Fruit fly (Drosophila melanogaster): Measurements from ENCODE around the gene Sec3.

Sec3 gene

dm6 chr3L:17425132-17425713, at the start of gene Sec3, which contains the start of gene COX7B:
Gene Sec3, minus strand, starts transcription at chr3L:17425217.
Gene COX7B, plus strand, starts transcription at chr3L:17425477.
- peak; percentile 47 for TF ChIP-seq psq (GFP tag; optimal IDR thresholded peaks at IDR 0.05)
- peak; percentile 86 for TF ChIP-seq h (GFP tag; optimal IDR thresholded peaks at IDR 0.05)
- peak in 1 of 2 experiments; percentile 83 for TF ChIP-seq foxo (GFP tag; optimal IDR thresholded peaks at IDR 0.05)
- no peak for TF ChIP-seq Myc (optimal IDR thresholded peaks at IDR 0.05)
- TF ChIP-seq usp (GFP tag; optimal IDR thresholded peaks at IDR 0.05), result no peak
- TF ChIP-seq Vsx2 (GFP tag; optimal IDR thresholded peaks at IDR 0.05; ENCODE audit: partially characterized antibody), result no peak
- no peak for TF ChIP-seq Hr78 (GFP tag; optimal IDR thresholded peaks at IDR 0.05)
- peak; percentile 69 for TF ChIP-seq sv (GFP tag; optimal IDR thresholded peaks at IDR 0.05)
- TF ChIP-seq dl (GFP tag; optimal IDR thresholded peaks at IDR 0.05; ENCODE audit: insufficient read depth in 1 of 2, partially characterized antibody in 2 of 2), result no peak
- TF ChIP-seq Hr83 (GFP tag; optimal IDR thresholded peaks at IDR 0.05; ENCODE audit: poor library complexity, severe bottlenecking), result peak; percentile 58
- peak; percentile 19 for TF ChIP-seq CG32264 (GFP tag; optimal IDR thresholded peaks at IDR 0.05)
- TF ChIP-seq brk (GFP tag; optimal IDR thresholded peaks at IDR 0.05), result peak; percentile 68
- peak; percentile 78 for TF ChIP-seq Hnf4 (GFP tag; optimal IDR thresholded peaks at IDR 0.05)
- TF ChIP-seq tai (GFP tag; optimal IDR thresholded peaks at IDR 0.05), result no peak
- TF ChIP-seq woc (GFP tag; optimal IDR thresholded peaks at IDR 0.05), result peak; percentile 85
- peak; percentile 70 for TF ChIP-seq CG9705 (GFP tag; optimal IDR thresholded peaks at IDR 0.05)
- no peak for TF ChIP-seq Rel (GFP tag; optimal IDR thresholded peaks at IDR 0.05)
- peak; percentile 37 for TF ChIP-seq Rel (tag; optimal IDR thresholded peaks at IDR 0.05)
- TF ChIP-seq ey (GFP tag; optimal IDR thresholded peaks at IDR 0.05), result peak; percentile 65
- TF ChIP-seq sage (GFP tag; optimal IDR thresholded peaks at IDR 0.05), result peak; percentile 63
- TF ChIP-seq dsf (GFP tag; optimal IDR thresholded peaks at IDR 0.05; ENCODE audit: borderline replicate concordance), result peak; percentile 67
- TF ChIP-seq Sp1 (GFP tag; optimal IDR thresholded peaks at IDR 0.05), result peak; percentile 67
- no peak for TF ChIP-seq Dfd (GFP tag; optimal IDR thresholded peaks at IDR 0.05)
- TF ChIP-seq HLH106 (tag; optimal IDR thresholded peaks at IDR 0.05), result peak; percentile 80
- TF ChIP-seq OdsH (GFP tag; optimal IDR thresholded peaks at IDR 0.05), result peak; percentile 40
- TF ChIP-seq Jra (GFP tag; optimal IDR thresholded peaks at IDR 0.05), result peak; percentile 79
- no peak for TF ChIP-seq GATAd (GFP tag; optimal IDR thresholded peaks at IDR 0.05)
- no peak for TF ChIP-seq Abd-B (GFP tag; optimal IDR thresholded peaks at IDR 0.05)
- peak; percentile 77 for TF ChIP-seq rgr (GFP tag; optimal IDR thresholded peaks at IDR 0.05)
- TF ChIP-seq CrebA (GFP tag; optimal IDR thresholded peaks at IDR 0.05; ENCODE audit: borderline replicate concordance), result no peak
- no peak for TF ChIP-seq N (GFP tag; optimal IDR thresholded peaks at IDR 0.05)
- no peak for TF ChIP-seq Mio (GFP tag; optimal IDR thresholded peaks at IDR 0.05)
- peak; percentile 71 for TF ChIP-seq fru (GFP tag; optimal IDR thresholded peaks at IDR 0.05)
- TF ChIP-seq pan (optimal IDR thresholded peaks at IDR 0.05), result no peak
- peak; percentile 69 for TF ChIP-seq br (GFP tag; optimal IDR thresholded peaks at IDR 0.05)
- TF ChIP-seq jim (GFP tag; optimal IDR thresholded peaks at IDR 0.05), result no peak
- TF ChIP-seq dmrt93B (GFP tag; optimal IDR thresholded peaks at IDR 0.05), result peak; percentile 33

dm6 chr3L:17473889-17474288, 48.9 kb upstream of the Sec3 start:
- TF ChIP-seq usp (GFP tag; optimal IDR thresholded peaks at IDR 0.05), result no peak
- TF ChIP-seq Hr83 (GFP tag; optimal IDR thresholded peaks at IDR 0.05; ENCODE audit: poor library complexity, severe bottlenecking), result no peak
- TF ChIP-seq Jra (GFP tag; optimal IDR thresholded peaks at IDR 0.05), result no peak
- no peak for TF ChIP-seq h (GFP tag; optimal IDR thresholded peaks at IDR 0.05)
- TF ChIP-seq br (GFP tag; optimal IDR thresholded peaks at IDR 0.05), result no peak

- no peak for TF ChIP-seq Vsx2 (GFP tag; optimal IDR thresholded peaks at IDR 0.05; ENCODE audit: partially characterized antibody)
- TF ChIP-seq OdsH (GFP tag; optimal IDR thresholded peaks at IDR 0.05), result no peak
- TF ChIP-seq usp (GFP tag; optimal IDR thresholded peaks at IDR 0.05), result no peak
- TF ChIP-seq Myc (optimal IDR thresholded peaks at IDR 0.05), result no peak
- TF ChIP-seq Sp1 (GFP tag; optimal IDR thresholded peaks at IDR 0.05), result no peak
- TF ChIP-seq Abd-B (GFP tag; optimal IDR thresholded peaks at IDR 0.05), result no peak
- no peak for TF ChIP-seq CrebA (GFP tag; optimal IDR thresholded peaks at IDR 0.05; ENCODE audit: borderline replicate concordance)
- TF ChIP-seq Dif (GFP tag; optimal IDR thresholded peaks at IDR 0.05; ENCODE audit: partially characterized antibody), result no peak
- no peak for TF ChIP-seq Dfd (GFP tag; optimal IDR thresholded peaks at IDR 0.05)
- no peak for TF ChIP-seq sage (GFP tag; optimal IDR thresholded peaks at IDR 0.05)
- TF ChIP-seq Mio (GFP tag; optimal IDR thresholded peaks at IDR 0.05), result no peak
- TF ChIP-seq ey (GFP tag; optimal IDR thresholded peaks at IDR 0.05), result no peak
- no peak for TF ChIP-seq rgr (GFP tag; optimal IDR thresholded peaks at IDR 0.05)
- TF ChIP-seq Hnf4 (GFP tag; optimal IDR thresholded peaks at IDR 0.05), result no peak
- no peak for TF ChIP-seq Jra (GFP tag; optimal IDR thresholded peaks at IDR 0.05)
- no peak for TF ChIP-seq woc (GFP tag; optimal IDR thresholded peaks at IDR 0.05)
- TF ChIP-seq CG9705 (GFP tag; optimal IDR thresholded peaks at IDR 0.05), result no peak
- TF ChIP-seq N (GFP tag; optimal IDR thresholded peaks at IDR 0.05), result no peak
- TF ChIP-seq brk (GFP tag; optimal IDR thresholded peaks at IDR 0.05), result no peak
- TF ChIP-seq psq (GFP tag; optimal IDR thresholded peaks at IDR 0.05), result no peak
Measured at dm6 chr3L:17470110-17470509, 45.1 kb upstream of the Sec3 start, which contains the start of gene SecCl. Gene SecCl, plus strand, starts transcription at chr3L:17470127.
